Worm (Caenorhabditis elegans) whole organism, L3 larva: ENCODE data around the gene F35D11.1.

ENCODE experiments used
- R02D3.7 ChIP-seq: fragments of 150-350 bp; optimal IDR thresholded peaks from 2 replicates; lab custom pipeline; 2014; ENCODE audit warnings: missing biosample characterization, missing genetic modification characterization
- ZK546.5 ChIP-seq: sonication (generic microtip); optimal IDR thresholded peaks from 2 replicates; lab custom pipeline; 2017; ENCODE audit warnings: missing biosample characterization, missing genetic modification characterization
- ama-1 ChIP-seq: fragments of 150-350 bp; optimal IDR thresholded peaks from 2 replicates; lab custom pipeline; 2018
- ceh-16 ChIP-seq: sonication (generic microtip); optimal IDR thresholded peaks from 2 replicates; lab custom pipeline; 2017; ENCODE audit warnings: missing biosample characterization, missing genetic modification characterization
- ceh-28 ChIP-seq: fragments of 150-350 bp; optimal IDR thresholded peaks from 2 replicates; lab custom pipeline; 2014; ENCODE audit warnings: missing biosample characterization, missing genetic modification reagents, missing genetic modification characterization
- ceh-82 ChIP-seq: fragments of 150-350 bp; optimal IDR thresholded peaks from 2 replicates; lab custom pipeline; 2014; ENCODE audit warnings: missing biosample characterization, missing genetic modification characterization
- ceh-9 ChIP-seq: sonication (generic microtip); optimal IDR thresholded peaks from 2 replicates; lab custom pipeline; 2018; ENCODE audit warnings: missing biosample characterization, missing genetic modification characterization
- egl-27 ChIP-seq: sonication (generic microtip); optimal IDR thresholded peaks from 4 replicates; lab custom pipeline; 2017; ENCODE audit warnings: missing biosample characterization, missing genetic modification reagents, missing genetic modification characterization
- elt-1 ChIP-seq: fragments of 150-350 bp; optimal IDR thresholded peaks from 2 replicates; lab custom pipeline; 2014; ENCODE audit warnings: missing biosample characterization, missing genetic modification characterization
- elt-2 ChIP-seq: sonication (generic microtip); optimal IDR thresholded peaks from 2 replicates; lab custom pipeline; 2016; ENCODE audit warnings: missing genetic modification reagents, mild to moderate bottlenecking, missing genetic modification characterization, missing compliant biosample characterization
- elt-3 ChIP-seq, 3 experiments: fragments of 150-350 bp in 1 of 3; sonication (generic microtip) in 2 of 3; optimal IDR thresholded peaks; 2 replicates in 2 of 3; 4 replicates in 1 of 3; lab custom pipeline; 2014 to 2017; ENCODE audit warnings: missing biosample characterization in 3 of 3, missing genetic modification characterization in 3 of 3
- eor-1 ChIP-seq, 2 experiments: fragments of 150-350 bp; optimal IDR thresholded peaks; 2 replicates each; lab custom pipeline; 2014 to 2018; ENCODE audit warnings: missing biosample characterization in 2 of 2, missing genetic modification characterization in 2 of 2
- fkh-10 ChIP-seq: sonication (generic microtip); optimal IDR thresholded peaks from 2 replicates; lab custom pipeline; 2017; ENCODE audit warnings: missing biosample characterization, missing genetic modification reagents, missing genetic modification characterization
- fkh-2 ChIP-seq: fragments of 150-350 bp; optimal IDR thresholded peaks from 2 replicates; lab custom pipeline; 2014; ENCODE audit warnings: missing biosample characterization, missing genetic modification reagents, missing genetic modification characterization
- fos-1 ChIP-seq: fragments of 150-350 bp; optimal IDR thresholded peaks from 2 replicates; lab custom pipeline; 2014; ENCODE audit warnings: missing biosample characterization, missing genetic modification characterization
- hmg-11 ChIP-seq: sonication (generic microtip); optimal IDR thresholded peaks from 2 replicates; lab custom pipeline; 2016; ENCODE audit warnings: missing genetic modification characterization, missing compliant biosample characterization
- lsy-12 ChIP-seq: sonication (generic microtip); optimal IDR thresholded peaks from 2 replicates; lab custom pipeline; 2016; ENCODE audit warnings: mild to moderate bottlenecking, missing genetic modification characterization, missing compliant biosample characterization
- mml-1 ChIP-seq: fragments of 150-350 bp; sonication (generic microtip); optimal IDR thresholded peaks from 3 replicates; lab custom pipeline; 2014; ENCODE audit warnings: missing biosample characterization, missing genetic modification characterization
- nfya-1 ChIP-seq: sonication (generic microtip); optimal IDR thresholded peaks from 2 replicates; lab custom pipeline; 2017; ENCODE audit warnings: missing genetic modification characterization, mild to moderate bottlenecking, missing compliant biosample characterization, antibody characterized with exemption, moderate library complexity; ENCODE audit not compliant: insufficient read depth
- nhr-11 ChIP-seq: fragments of 150-350 bp; optimal IDR thresholded peaks from 2 replicates; lab custom pipeline; 2014; ENCODE audit warnings: missing biosample characterization, missing genetic modification characterization
- nhr-12 ChIP-seq: fragments of 150-350 bp; optimal IDR thresholded peaks from 2 replicates; lab custom pipeline; 2014; ENCODE audit warnings: missing biosample characterization, missing genetic modification characterization
- nhr-23 ChIP-seq: fragments of 150-350 bp; optimal IDR thresholded peaks from 2 replicates; lab custom pipeline; 2014; ENCODE audit warnings: missing biosample characterization, missing genetic modification reagents, missing genetic modification characterization
- nhr-237 ChIP-seq: fragments of 150-350 bp; optimal IDR thresholded peaks from 2 replicates; lab custom pipeline; 2014; ENCODE audit warnings: missing biosample characterization, missing genetic modification characterization
- nhr-25 ChIP-seq: sonication (generic microtip); optimal IDR thresholded peaks from 2 replicates; lab custom pipeline; 2017; ENCODE audit warnings: missing biosample characterization, missing genetic modification characterization
- nhr-67 ChIP-seq: fragments of 150-350 bp; optimal IDR thresholded peaks from 2 replicates; lab custom pipeline; 2014; ENCODE audit warnings: missing biosample characterization, missing genetic modification characterization
- nhr-76 ChIP-seq: fragments of 150-350 bp; sonication (generic microtip); optimal IDR thresholded peaks from 5 replicates; lab custom pipeline; 2014; ENCODE audit warnings: missing biosample characterization, missing genetic modification characterization
- pha-4 ChIP-seq: fragments of 150-350 bp; optimal IDR thresholded peaks from 2 replicates; lab custom pipeline; 2014; ENCODE audit warnings: missing biosample characterization, missing genetic modification reagents, missing genetic modification characterization
- pqm-1 ChIP-seq: fragments of 150-350 bp; optimal IDR thresholded peaks from 2 replicates; lab custom pipeline; 2017; ENCODE audit warnings: missing biosample characterization, missing genetic modification characterization, inconsistent platforms
- sea-2 ChIP-seq: fragments of 150-350 bp; sonication (generic microtip); optimal IDR thresholded peaks from 4 replicates; lab custom pipeline; 2014; ENCODE audit warnings: missing biosample characterization, missing genetic modification reagents, missing genetic modification characterization
- tbx-2 ChIP-seq: sonication (generic microtip); optimal IDR thresholded peaks from 2 replicates; lab custom pipeline; 2016; ENCODE audit warnings: mild to moderate bottlenecking, missing genetic modification characterization, missing compliant biosample characterization
- unc-39 ChIP-seq: sonication (generic microtip); optimal IDR thresholded peaks from 4 replicates; lab custom pipeline; 2017; ENCODE audit warnings: missing biosample characterization, missing genetic modification characterization
- unc-62 ChIP-seq: fragments of 150-350 bp; sonication (generic microtip); optimal IDR thresholded peaks from 4 replicates; lab custom pipeline; 2014; ENCODE audit warnings: missing biosample characterization, missing genetic modification reagents, missing genetic modification characterization
- zag-1 ChIP-seq: fragments of 150-350 bp; optimal IDR thresholded peaks from 2 replicates; lab custom pipeline; 2014; ENCODE audit warnings: missing biosample characterization, missing genetic modification characterization
- ztf-4 ChIP-seq: fragments of 150-350 bp; optimal IDR thresholded peaks from 2 replicates; lab custom pipeline; 2014; ENCODE audit warnings: missing biosample characterization, missing genetic modification characterization

Gene F35D11.1

ce11 chrII:4648785-4649184 lies 22.1 kb downstream of the F35D11.1 start, which contains the start of gene lgc-27:
lgc-27 (plus strand) TSS chrII:4649085.
- peak; percentile 16 for TF ChIP-seq pha-4 (tag; lab: Kevin White, UChicago)
- TF ChIP-seq elt-2 (tag; lab: Kevin White, UChicago) = no peak
- TF ChIP-seq, all 47 proteins: peak for 1

ce11 chrII:4650072-4650471 lies 23.4 kb downstream of the F35D11.1 start:
- TF ChIP-seq nhr-67 (tag; lab: Kevin White, UChicago) (no peak), ama-1 (lab: Kevin White, UChicago) (no peak), ztf-4 (tag; lab: Kevin White, UChicago) (no peak), ceh-28 (tag; lab: Kevin White, UChicago) (no peak)

- TF ChIP-seq sea-2 (GFP tag; lab: Kevin White, UChicago) = no peak
- no peak for TF ChIP-seq ama-1 (lab: Kevin White, UChicago)
- no peak for TF ChIP-seq nfya-1 (tag; lab: Kevin White, UChicago)
- no peak for TF ChIP-seq ceh-28 (tag; lab: Kevin White, UChicago)
- TF ChIP-seq ZK546.5 (tag; lab: Kevin White, UChicago) = no peak
- no peak for TF ChIP-seq ceh-16 (tag; lab: Kevin White, UChicago)
- no peak for TF ChIP-seq fkh-10 (GFP tag; lab: Kevin White, UChicago)
- no peak for TF ChIP-seq nhr-237 (tag; lab: Kevin White, UChicago)
- no peak for TF ChIP-seq ztf-4 (tag; lab: Kevin White, UChicago)
- TF ChIP-seq eor-1 (tag; optimal IDR thresholded peaks at IDR 0.05; lab: Kevin White, UChicago) = no peak
- TF ChIP-seq pha-4 (tag; lab: Kevin White, UChicago) = no peak
Measured at ce11 chrII:4655834-4656233, 29.1 kb downstream of the F35D11.1 start, which contains the start of gene fut-6. fut-6 (minus strand) TSS chrII:4655934.

- TF ChIP-seq elt-2 (tag; lab: Kevin White, UChicago) (peak; percentile 65), zag-1 (tag; lab: Kevin White, UChicago) (no peak), unc-39 (tag; lab: Kevin White, UChicago) (no peak), fkh-10 (GFP tag; lab: Kevin White, UChicago) (no peak)
Measured at ce11 chrII:4657370-4657769, 30.7 kb downstream of the F35D11.1 start.

DNA sequence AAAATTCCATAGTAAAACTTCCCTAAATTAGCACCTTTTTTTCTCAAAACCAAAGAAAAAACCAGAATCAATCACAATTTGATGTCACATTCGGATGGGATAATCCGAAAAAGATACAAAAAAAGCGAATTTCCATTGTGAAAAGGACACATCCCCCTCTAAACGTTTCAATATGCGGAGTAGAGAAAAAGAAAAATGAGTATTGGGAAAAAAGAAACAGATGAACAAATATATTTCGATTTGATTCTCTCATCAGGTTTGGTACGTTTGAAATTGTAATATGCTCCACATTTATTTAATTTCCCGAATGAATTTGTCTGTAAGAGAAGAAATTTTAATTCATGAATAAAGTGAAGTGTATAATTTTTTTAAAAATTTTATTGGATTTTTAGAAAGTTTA lies 31.5 kb downstream of the F35D11.1 start:
- TF ChIP-seq nhr-11 (tag; lab: Kevin White, UChicago) (no peak), elt-1 (no peak), nhr-23 (tag; lab: Kevin White, UChicago) (no peak), ztf-4 (tag; lab: Kevin White, UChicago) (no peak), lsy-12 (tag; lab: Kevin White, UChicago) (no peak), ZK546.5 (tag; lab: Kevin White, UChicago) (no peak), pqm-1 (tag; lab: Kevin White, UChicago) (no peak), ceh-9 (tag; lab: Kevin White, UChicago) (no peak)

DNA sequence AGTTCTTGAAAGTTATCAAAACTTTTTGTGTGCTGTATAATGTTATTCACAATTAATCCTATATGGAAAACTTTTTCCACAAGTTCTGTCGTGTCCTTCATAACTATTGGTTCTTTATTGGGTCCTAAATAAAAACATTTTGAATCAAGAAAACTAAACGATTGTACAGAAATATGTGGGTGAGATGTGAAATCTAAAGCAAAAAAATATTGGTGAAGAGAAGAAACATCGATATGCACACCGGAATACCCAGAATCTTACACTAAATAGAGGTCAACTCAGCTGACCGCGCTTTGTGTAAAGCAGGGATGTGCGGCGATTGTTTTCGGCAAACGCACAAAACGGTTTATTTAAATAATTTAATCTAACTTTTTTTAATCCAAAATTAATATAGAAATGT lies 34.6 kb downstream of the F35D11.1 start, which contains the start of gene T05A7.13:
Gene T05A7.13, minus strand, starts transcription at position 101 of the 400 bp plus-strand sequence.
- TF ChIP-seq nhr-25 (tag; lab: Kevin White, UChicago) = no peak
- TF ChIP-seq ama-1 (lab: Kevin White, UChicago) = no peak
- TF ChIP-seq ceh-82 = no peak
- TF ChIP-seq nhr-12 (tag; lab: Kevin White, UChicago) = no peak
- TF ChIP-seq R02D3.7 (tag; lab: Kevin White, UChicago) = no peak
- no peak for TF ChIP-seq ZK546.5 (tag; lab: Kevin White, UChicago)
- TF ChIP-seq fkh-2 (tag; lab: Kevin White, UChicago) = no peak
- TF ChIP-seq mml-1 (tag; lab: Kevin White, UChicago) = no peak
- no peak for TF ChIP-seq sea-2 (GFP tag; lab: Kevin White, UChicago)
- TF ChIP-seq lsy-12 (tag; lab: Kevin White, UChicago) = no peak
- no peak for TF ChIP-seq zag-1 (tag; lab: Kevin White, UChicago)

ce11 chrII:4663186-4663585 lies 36.5 kb downstream of the F35D11.1 start, which contains the start of gene T05A7.12:
T05A7.12 (minus strand) TSS chrII:4663286.
- no peak for TF ChIP-seq fkh-10 (GFP tag; lab: Kevin White, UChicago)
- TF ChIP-seq nhr-76 (tag; lab: Kevin White, UChicago) = no peak
- TF ChIP-seq elt-2 (tag; lab: Kevin White, UChicago) = no peak
- no peak for TF ChIP-seq tbx-2
- TF ChIP-seq mml-1 (tag; lab: Kevin White, UChicago) = no peak
- TF ChIP-seq ceh-16 (tag; lab: Kevin White, UChicago) = no peak
- no peak for TF ChIP-seq zag-1 (tag; lab: Kevin White, UChicago)
- no peak for TF ChIP-seq egl-27 (tag; lab: Kevin White, UChicago)
- TF ChIP-seq fos-1 = no peak
- TF ChIP-seq pqm-1 (tag; lab: Kevin White, UChicago) = no peak
- TF ChIP-seq pha-4 (tag; lab: Kevin White, UChicago) = no peak
- TF ChIP-seq nhr-11 (tag; lab: Kevin White, UChicago) = no peak
- TF ChIP-seq lsy-12 (tag; lab: Kevin White, UChicago) = no peak
- TF ChIP-seq hmg-11 = no peak
- TF ChIP-seq ceh-82 = no peak
- no peak for TF ChIP-seq elt-3 (tag; optimal IDR thresholded peaks at IDR 0.05; lab: Kevin White, UChicago)
- no peak for TF ChIP-seq nhr-23 (tag; lab: Kevin White, UChicago)
- TF ChIP-seq eor-1 (tag; optimal IDR thresholded peaks at IDR 0.05; lab: Kevin White, UChicago) = no peak
- TF ChIP-seq unc-62 (GFP tag; lab: Kevin White, UChicago) = no peak
- TF ChIP-seq fkh-2 (tag; lab: Kevin White, UChicago) = no peak
